Worm (Caenorhabditis elegans): ENCODE data around the gene T20F7.1.

DNA sequence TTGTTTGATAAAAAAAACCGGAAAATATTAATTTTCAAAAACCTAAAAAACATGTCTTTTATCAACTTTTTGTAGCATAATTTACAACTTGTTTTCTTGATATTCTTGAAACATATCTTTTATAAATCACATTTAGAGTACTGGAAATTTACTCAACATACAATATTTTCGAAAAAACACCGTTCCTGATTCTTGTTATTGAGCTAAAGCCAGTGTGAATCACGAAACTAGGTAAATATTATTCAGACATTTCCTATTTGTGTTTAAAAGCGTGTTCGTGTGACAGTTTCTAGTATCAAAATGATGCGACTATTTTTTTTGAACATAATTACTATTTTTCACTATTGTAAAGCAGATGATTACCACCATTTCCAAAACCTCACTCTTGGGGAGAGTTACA is 50.9 kb downstream of the T20F7.1 start, which contains the start of gene C30E1.4:
- TF ChIP-seq nhr-11 (tag; optimal IDR thresholded peaks at IDR 0.05) (no peak), ceh-82 (tag; optimal IDR thresholded peaks at IDR 0.05) (no peak), lin-13 (GFP tag; optimal IDR thresholded peaks at IDR 0.05) (no peak), snpc-4 (tag; optimal IDR thresholded peaks at IDR 0.05) (no peak), nhr-237 (tag; optimal IDR thresholded peaks at IDR 0.05) (no peak)

All from whole organism, L2 larva.